Worm (Caenorhabditis elegans) whole organism, midembryonic: Measurements from ENCODE around the gene F47B7.4.

Source experiments
- T22C8.4 ChIP-seq: fragments of 200-800 bp; sonication (Bioruptor generic); IDR thresholded peaks from 2 replicates; pipeline ENCODE4 v1.3.6; 2022; ENCODE audit warnings: missing genetic modification characterization, missing compliant biosample characterization
- cog-1 ChIP-seq: sonication (generic microtip); optimal IDR thresholded peaks from 2 replicates; lab custom pipeline; 2016; ENCODE audit warnings: missing genetic modification characterization, missing compliant biosample characterization
- flt-1 ChIP-seq: fragments of 200-800 bp; sonication (Bioruptor generic); IDR thresholded peaks from 2 replicates; pipeline ENCODE4 v1.3.6; 2022; ENCODE audit warnings: missing genetic modification characterization, missing compliant biosample characterization
- klf-2 ChIP-seq: fragments of 200-800 bp; sonication (Bioruptor generic); conservative IDR thresholded peaks from 2 replicates; pipeline ENCODE4 v1.3.6; 2022; ENCODE audit warnings: missing genetic modification reagents, missing genetic modification characterization, missing compliant biosample characterization
- ref-1 ChIP-seq: fragments of 200-800 bp; sonication (Bioruptor generic); conservative IDR thresholded peaks from 2 replicates; pipeline ENCODE4 v1.3.6; 2022; ENCODE audit warnings: missing genetic modification reagents, missing genetic modification characterization, missing compliant biosample characterization
- tab-1 ChIP-seq: fragments of 200-800 bp; sonication (Bioruptor generic); IDR thresholded peaks from 2 replicates; pipeline ENCODE4 v1.3.6; 2022; ENCODE audit warnings: missing genetic modification characterization, missing compliant biosample characterization
- ztf-23 ChIP-seq: fragments of 200-800 bp; sonication (Bioruptor generic); IDR thresholded peaks from 2 replicates; pipeline ENCODE4 v1.3.6; 2022; ENCODE audit warnings: missing genetic modification reagents, missing genetic modification characterization, missing compliant biosample characterization

DNA sequence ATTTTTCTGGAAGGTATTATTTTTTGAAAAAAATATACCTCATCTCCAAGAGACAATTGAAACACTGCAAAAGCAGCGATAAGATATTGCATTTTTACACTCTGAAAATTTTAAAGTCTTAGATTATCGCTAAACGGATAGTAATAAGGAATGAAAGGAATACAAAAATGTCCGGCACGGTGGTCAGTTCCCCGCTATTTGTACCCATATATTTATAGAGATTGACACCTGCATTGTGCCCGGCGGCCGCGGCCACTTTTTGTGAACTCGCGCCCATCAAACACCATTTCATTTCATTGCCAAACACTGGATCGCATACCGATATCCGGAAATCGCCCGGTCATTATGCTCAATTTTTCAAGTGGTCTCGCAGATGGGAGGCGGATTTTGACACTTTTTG is 26.3 kb upstream of the F47B7.4 start, which contains the start of gene idpp-5:
- TF ChIP-seq tab-1 (GFP tag; lab: Robert Waterston, UW) = no peak
- no peak for TF ChIP-seq T22C8.4 (GFP tag; lab: Robert Waterston, UW)
- TF ChIP-seq flt-1 (GFP tag; lab: Robert Waterston, UW) = no peak
- TF ChIP-seq klf-2 (GFP tag; lab: Robert Waterston, UW) = no peak
- no peak for TF ChIP-seq ref-1 (GFP tag; lab: Robert Waterston, UW)
- no peak for TF ChIP-seq cog-1 (tag; lab: Kevin White, UChicago)
- TF ChIP-seq ztf-23 (GFP tag; lab: Robert Waterston, UW) = no peak
